Worm (Caenorhabditis elegans) whole organism, L1 larva: ENCODE results near the gene ZK1248.19.
A peak's percentile ranks its signal among the peaks of the same experiment; 100 is the strongest.
"Not testable (repeated sequence)": the region's sequence is repeated elsewhere in the genome, so short reads cannot be mapped to it uniquely, and the experiment has no call there.

Experiments used
- C04F5.9 ChIP-seq: sonication (generic microtip); optimal IDR thresholded peaks from 2 replicates; lab custom pipeline; 2016; ENCODE audit warnings: missing genetic modification characterization, missing compliant biosample characterization
- C16A3.4 ChIP-seq: fragments of 150-350 bp; optimal IDR thresholded peaks from 2 replicates; lab custom pipeline; 2014; ENCODE audit warnings: missing biosample characterization, missing genetic modification characterization
- alr-1 ChIP-seq: fragments of 200-800 bp; sonication (Bioruptor generic); optimal IDR thresholded peaks from 2 replicates; lab custom pipeline; 2018; ENCODE audit warnings: borderline replicate concordance, mild to moderate bottlenecking, missing genetic modification characterization, missing compliant biosample characterization
- ama-1 ChIP-seq: fragments of 150-350 bp; optimal IDR thresholded peaks from 2 replicates; lab custom pipeline; 2014
- ceh-88 ChIP-seq: fragments of 200-800 bp; sonication (Bioruptor generic); IDR thresholded peaks from 2 replicates; pipeline ENCODE4 v1.3.6; 2022; ENCODE audit warnings: missing genetic modification characterization, missing compliant biosample characterization
- ceh-90 ChIP-seq: sonication (generic microtip); optimal IDR thresholded peaks from 2 replicates; lab custom pipeline; 2016; ENCODE audit warnings: missing genetic modification characterization, missing compliant biosample characterization
- ces-1 ChIP-seq: fragments of 150-350 bp; optimal IDR thresholded peaks from 2 replicates; lab custom pipeline; 2014; ENCODE audit warnings: missing biosample characterization, missing genetic modification reagents, missing genetic modification characterization
- dpl-1 ChIP-seq, 3 experiments: fragments of 150-350 bp in 2 of 3; sonication (generic microtip) in 1 of 3; optimal IDR thresholded peaks; 2 replicates each; lab custom pipeline; 2014 to 2017; ENCODE audit warnings: missing biosample characterization in 3 of 3, missing genetic modification characterization in 3 of 3, missing genetic modification reagents in 3 of 3
- efl-1 ChIP-seq, 4 experiments: fragments of 150-350 bp; optimal IDR thresholded peaks in 3 of 4; peaks in 1 of 4; 1 replicate in 1 of 4; 2 replicates in 3 of 4; lab custom pipeline; 2014; ENCODE audit warnings: missing biosample characterization in 2 of 4, missing genetic modification characterization in 2 of 4, missing genetic modification reagents in 2 of 4
- egl-13 ChIP-seq: sonication (generic microtip); optimal IDR thresholded peaks from 2 replicates; lab custom pipeline; 2016; ENCODE audit warnings: missing genotype, missing genetic modification reagents, missing genetic modification characterization, missing compliant biosample characterization
- egl-27 ChIP-seq, 2 experiments: fragments of 150-350 bp in 1 of 2; sonication (generic microtip); optimal IDR thresholded peaks; 3 replicates each; lab custom pipeline; 2017 to 2018; ENCODE audit warnings: missing biosample characterization in 2 of 2, missing genetic modification characterization in 2 of 2, missing genetic modification reagents in 2 of 2
- fkh-8 ChIP-seq: sonication (generic microtip); optimal IDR thresholded peaks from 2 replicates; lab custom pipeline; 2016; ENCODE audit warnings: mild to moderate bottlenecking, missing genetic modification characterization, missing compliant biosample characterization
- fos-1 ChIP-seq: fragments of 150-350 bp; optimal IDR thresholded peaks from 2 replicates; lab custom pipeline; 2014; ENCODE audit warnings: missing biosample characterization, missing genetic modification characterization
- hlh-17 ChIP-seq: fragments of 200-800 bp; sonication (Bioruptor generic); optimal IDR thresholded peaks from 2 replicates; lab custom pipeline; 2018; ENCODE audit warnings: missing genetic modification characterization, mild to moderate bottlenecking, missing compliant biosample characterization, moderate library complexity, borderline replicate concordance
- hlh-4 ChIP-seq: sonication (generic microtip); optimal IDR thresholded peaks from 2 replicates; lab custom pipeline; 2016; ENCODE audit warnings: mild to moderate bottlenecking, missing genetic modification characterization, missing compliant biosample characterization
- hpl-2 ChIP-seq: fragments of 150-350 bp; optimal IDR thresholded peaks from 2 replicates; lab custom pipeline; 2014; ENCODE audit warnings: missing biosample characterization, missing genetic modification reagents, missing genetic modification characterization
- irx-1 ChIP-seq: sonication (generic microtip); optimal IDR thresholded peaks from 2 replicates; lab custom pipeline; 2016; ENCODE audit warnings: missing genetic modification characterization, missing compliant biosample characterization
- jun-1 ChIP-seq: fragments of 150-350 bp; optimal IDR thresholded peaks from 2 replicates; lab custom pipeline; 2014; ENCODE audit warnings: missing biosample characterization, missing genetic modification reagents, missing genetic modification characterization
- lin-13 ChIP-seq: fragments of 150-350 bp; optimal IDR thresholded peaks from 2 replicates; lab custom pipeline; 2014; ENCODE audit warnings: missing biosample characterization, missing genetic modification reagents, missing genetic modification characterization
- lin-15B ChIP-seq: fragments of 150-350 bp; sonication (generic microtip); optimal IDR thresholded peaks from 3 replicates; lab custom pipeline; 2014; ENCODE audit warnings: missing biosample characterization, missing genetic modification characterization
- lin-39 ChIP-seq: fragments of 150-350 bp; optimal IDR thresholded peaks from 2 replicates; lab custom pipeline; 2014; ENCODE audit warnings: missing biosample characterization, missing genetic modification reagents, missing genetic modification characterization
- lir-3 ChIP-seq: sonication (generic microtip); optimal IDR thresholded peaks from 2 replicates; lab custom pipeline; 2016; ENCODE audit warnings: mild to moderate bottlenecking, missing genetic modification characterization, moderate library complexity, missing compliant biosample characterization; ENCODE audit not compliant: poor library complexity
- mdl-1 ChIP-seq, 2 experiments: fragments of 150-350 bp; optimal IDR thresholded peaks; 2 replicates each; lab custom pipeline; 2014 to 2017; ENCODE audit warnings: missing biosample characterization in 2 of 2, missing genetic modification characterization in 2 of 2, inconsistent platforms in 1 of 2
- nhr-19 ChIP-seq: fragments of 200-800 bp; sonication (Bioruptor generic); conservative IDR thresholded peaks from 2 replicates; pipeline ENCODE4 v1.3.6; 2022; ENCODE audit warnings: missing genetic modification characterization, missing compliant biosample characterization
- nhr-20 ChIP-seq: sonication (generic microtip); optimal IDR thresholded peaks from 2 replicates; lab custom pipeline; 2016; ENCODE audit warnings: mild to moderate bottlenecking, missing genetic modification characterization, missing compliant biosample characterization
- nhr-237 ChIP-seq: fragments of 150-350 bp; optimal IDR thresholded peaks from 2 replicates; lab custom pipeline; 2014; ENCODE audit warnings: missing biosample characterization, missing genetic modification characterization
- nhr-28 ChIP-seq: fragments of 150-350 bp; optimal IDR thresholded peaks from 2 replicates; lab custom pipeline; 2014; ENCODE audit warnings: missing biosample characterization, missing genetic modification characterization
- nhr-47 ChIP-seq: sonication (generic microtip); optimal IDR thresholded peaks from 2 replicates; lab custom pipeline; 2016; ENCODE audit warnings: mild to moderate bottlenecking, missing genetic modification characterization, moderate library complexity, missing compliant biosample characterization
- nhr-71 ChIP-seq: sonication (generic microtip); optimal IDR thresholded peaks from 2 replicates; lab custom pipeline; 2016; ENCODE audit warnings: mild to moderate bottlenecking, missing genetic modification characterization, moderate library complexity, missing compliant biosample characterization
- nhr-77 ChIP-seq: fragments of 150-350 bp; optimal IDR thresholded peaks from 2 replicates; lab custom pipeline; 2014; ENCODE audit warnings: missing biosample characterization, missing genetic modification characterization
- nhr-84 ChIP-seq: sonication (generic microtip); optimal IDR thresholded peaks from 2 replicates; lab custom pipeline; 2017; ENCODE audit warnings: missing biosample characterization, missing genetic modification characterization
- nhr-85 ChIP-seq: sonication (generic microtip); peaks from one replicate; lab custom pipeline; 2016; ENCODE audit warnings: missing genetic modification characterization, inconsistent platforms, missing compliant biosample characterization
- pax-3 ChIP-seq: fragments of 200-800 bp; sonication (Bioruptor generic); optimal IDR thresholded peaks from 2 replicates; lab custom pipeline; 2018; ENCODE audit warnings: mild to moderate bottlenecking, missing genetic modification characterization, moderate library complexity, missing compliant biosample characterization
- skn-1 ChIP-seq: fragments of 150-350 bp; optimal IDR thresholded peaks from 2 replicates; lab custom pipeline; 2014; ENCODE audit warnings: missing biosample characterization, missing genetic modification characterization
- sox-4 ChIP-seq: sonication (generic microtip); optimal IDR thresholded peaks from 2 replicates; lab custom pipeline; 2016; ENCODE audit warnings: missing genetic modification characterization, missing compliant biosample characterization
- sptf-1 ChIP-seq: fragments of 150-350 bp; optimal IDR thresholded peaks from 2 replicates; lab custom pipeline; 2014; ENCODE audit warnings: missing biosample characterization, missing genetic modification characterization
- swsn-7 ChIP-seq: sonication (generic microtip); optimal IDR thresholded peaks from 2 replicates; lab custom pipeline; 2016; ENCODE audit warnings: missing genetic modification characterization, missing compliant biosample characterization
- zag-1 ChIP-seq: fragments of 150-350 bp; optimal IDR thresholded peaks from 2 replicates; lab custom pipeline; 2014; ENCODE audit warnings: missing biosample characterization, missing genetic modification characterization

ZK1248.19 gene

DNA sequence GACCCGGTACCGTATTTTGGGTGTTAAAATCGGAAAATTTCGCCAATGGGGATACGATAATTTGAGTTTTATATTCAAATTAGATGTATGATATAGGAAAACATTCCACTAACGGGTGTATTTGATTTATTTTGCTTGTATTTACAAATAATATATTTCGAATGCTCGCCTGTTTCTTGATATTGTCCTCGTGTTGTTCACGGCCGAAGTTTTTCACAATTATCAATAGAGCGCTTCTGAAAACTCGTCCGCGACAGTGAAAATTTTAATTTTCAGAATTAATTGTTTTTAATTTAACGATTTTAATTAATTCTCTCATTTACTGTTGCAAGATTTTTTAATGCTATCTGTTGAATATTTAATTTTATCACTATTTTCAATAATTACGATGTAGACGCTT lies 19.6 kb downstream of the ZK1248.19 start (continued):
- TF ChIP-seq ces-1 (GFP tag; lab: Kevin White, UChicago), result no peak
- TF ChIP-seq nhr-237 (tag; lab: Kevin White, UChicago), result no peak
- peak; percentile 32 for TF ChIP-seq swsn-7 (tag; lab: Kevin White, UChicago)
- peak; percentile 35 for TF ChIP-seq sox-4 (tag; lab: Kevin White, UChicago)
- TF ChIP-seq nhr-19, result peak; percentile 16; the same call in 1 of the 2 replicates
- TF ChIP-seq nhr-77, result no peak
- peak; percentile 67 for TF ChIP-seq nhr-71 (tag; lab: Kevin White, UChicago)
- TF ChIP-seq irx-1, result peak; percentile 42
- TF ChIP-seq nhr-85 (tag; lab: Kevin White, UChicago), result peak; percentile 79
- peak; percentile 12 for TF ChIP-seq lin-13
- peak; percentile 74 for TF ChIP-seq ceh-90
- no peak for TF ChIP-seq pax-3 (tag; lab: Kevin White, UChicago)
- TF ChIP-seq skn-1, result no peak
- peak; percentile 38 for TF ChIP-seq egl-13 (tag; lab: Kevin White, UChicago)

- no peak for TF ChIP-seq ama-1 (lab: Kevin White, UChicago)
- TF ChIP-seq jun-1 (tag; lab: Kevin White, UChicago), result no peak
- no peak for TF ChIP-seq egl-27 (tag; optimal IDR thresholded peaks at IDR 0.05; lab: Kevin White, UChicago)
- TF ChIP-seq alr-1 (tag; lab: Kevin White, UChicago), result no peak
- TF ChIP-seq hpl-2 (GFP tag; lab: Kevin White, UChicago), result no peak
- TF ChIP-seq mdl-1 (tag; optimal IDR thresholded peaks at IDR 0.05; lab: Kevin White, UChicago), result no peak
These were observed 20.9 kb downstream of the ZK1248.19 start, which contains the start of gene ZK1248.4 for ce11 chrII:5818298-5818697. Gene ZK1248.4, plus strand, starts transcription at chrII:5818598.

DNA sequence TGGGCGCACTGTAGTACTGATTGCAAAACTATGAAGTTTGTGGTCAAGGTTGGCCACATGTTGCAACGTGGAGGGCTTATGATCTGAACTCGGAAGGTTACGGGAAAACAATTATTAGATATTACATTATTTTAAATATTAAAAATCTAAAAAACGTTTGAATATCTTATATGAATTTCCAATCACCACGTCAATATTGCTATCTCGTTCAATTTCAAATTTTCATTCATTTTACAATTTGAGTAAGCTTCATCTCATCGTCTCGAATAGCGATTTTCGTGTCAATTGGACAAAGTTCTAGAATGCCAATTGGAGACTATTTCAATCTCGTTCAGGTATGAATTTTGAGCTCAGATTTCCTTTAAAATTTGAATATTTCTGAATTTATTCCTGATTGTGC lies 22.9 kb downstream of the ZK1248.19 start, which contains the start of gene ZK1248.20:
ZK1248.20 (plus strand) TSS at position 301 of the 400 bp plus-strand sequence.
- TF ChIP-seq nhr-237 (tag; lab: Kevin White, UChicago) (no peak), lin-39 (tag; lab: Kevin White, UChicago) (no peak), mdl-1 (tag; optimal IDR thresholded peaks at IDR 0.05; lab: Kevin White, UChicago) (no peak), sptf-1 (tag; lab: Kevin White, UChicago) (no peak)
- TF ChIP-seq, all 84 proteins: peak for 0

- TF ChIP-seq fos-1; dpl-1 (GFP tag; optimal IDR thresholded peaks at IDR 0.05; lab: Kevin White, UChicago); nhr-28 (tag; lab: Kevin White, UChicago): not testable (repeated sequence)
These were observed 23.8 kb downstream of the ZK1248.19 start, which contains the start of gene wago-5 for ce11 chrII:5815382-5815781. Gene wago-5, minus strand, starts transcription at chrII:5815482.

ce11 chrII:5810230-5810629 lies 29.0 kb downstream of the ZK1248.19 start, which contains the start of the genes msp-64 and ZK1248.5:
Gene msp-64, minus strand, starts transcription at chrII:5810330.
Gene ZK1248.5, plus strand, starts transcription at chrII:5810514.
- TF ChIP-seq C04F5.9 (tag; lab: Kevin White, UChicago), result no peak
- no peak for TF ChIP-seq fkh-8
- no peak for TF ChIP-seq pax-3 (tag; lab: Kevin White, UChicago)
- TF ChIP-seq nhr-237 (tag; lab: Kevin White, UChicago), result no peak
- no peak for TF ChIP-seq egl-27 (tag; optimal IDR thresholded peaks at IDR 0.05; lab: Kevin White, UChicago)
- TF ChIP-seq lir-3 (tag; lab: Kevin White, UChicago), result no peak
- TF ChIP-seq lin-15B (tag; lab: Kevin White, UChicago), result no peak
- no peak for TF ChIP-seq ceh-88 (GFP tag; lab: Robert Waterston, UW)
- TF ChIP-seq efl-1 (optimal IDR thresholded peaks at IDR 0.05; lab: Kevin White, UChicago), result no peak
- TF ChIP-seq efl-1 (GFP tag; optimal IDR thresholded peaks at IDR 0.05 in 1 of 2; lab: Kevin White, UChicago), result no peak
- no peak for TF ChIP-seq irx-1
- no peak for TF ChIP-seq nhr-47 (tag; lab: Kevin White, UChicago)
- TF ChIP-seq hlh-17, result no peak
- TF ChIP-seq jun-1 (tag; lab: Kevin White, UChicago), result no peak
- no peak for TF ChIP-seq nhr-20 (tag; lab: Kevin White, UChicago)
- no peak for TF ChIP-seq zag-1 (tag; lab: Kevin White, UChicago)
- TF ChIP-seq nhr-84 (tag; lab: Kevin White, UChicago), result no peak
- TF ChIP-seq hlh-4 (tag; lab: Kevin White, UChicago), result no peak
- TF ChIP-seq C16A3.4 (tag; lab: Kevin White, UChicago), result no peak
- TF ChIP-seq, all 84 proteins: peak for 0
